Fruit fly (Drosophila melanogaster): ENCODE measurements around the gene CG4907.

dm6 chr3R:22747423-22748090, 37.0 kb upstream of the CG4907 start, which contains the start of gene CG17141:
- TF ChIP-seq CG8159 (tag; optimal IDR thresholded peaks at IDR 0.05) (no peak), CG10348 (GFP tag; IDR thresholded peaks at IDR 0.05) (no peak), EcR (GFP tag; optimal IDR thresholded peaks at IDR 0.05) (no peak), Ets98B (GFP tag; IDR thresholded peaks at IDR 0.05) (no peak), Snoo (tag; optimal IDR thresholded peaks at IDR 0.05) (no peak), fd96Ca (GFP tag; IDR thresholded peaks at IDR 0.05) (no peak)
